Worm (Caenorhabditis elegans): Measurements from ENCODE around the gene W02F12.8.

DNA sequence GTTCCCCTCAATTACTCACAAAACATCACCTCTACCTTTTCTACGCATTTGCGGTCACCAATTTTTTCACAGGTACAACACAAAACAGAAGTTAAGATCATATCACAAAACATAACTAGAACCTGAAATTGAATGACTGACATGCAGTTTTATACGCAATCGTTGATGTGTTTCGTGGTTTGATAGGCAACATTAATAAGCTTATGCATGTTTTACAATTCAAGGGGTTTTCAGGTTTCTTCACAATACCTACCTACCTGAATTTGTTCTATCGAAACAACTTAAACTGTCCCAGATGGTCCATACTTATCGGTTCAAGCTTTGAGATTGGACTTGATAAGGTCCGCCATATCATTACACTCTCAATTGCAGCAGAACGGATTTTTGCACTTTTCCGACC, 44.1 kb downstream of the W02F12.8 start:
- no peak for TF ChIP-seq fkh-10 (GFP tag; optimal IDR thresholded peaks at IDR 0.05)
- no peak for TF ChIP-seq ceh-16 (tag; optimal IDR thresholded peaks at IDR 0.05)
- TF ChIP-seq aly-2 (tag; optimal IDR thresholded peaks at IDR 0.05) = no peak
- TF ChIP-seq ZK546.5 (tag; optimal IDR thresholded peaks at IDR 0.05) = no peak
